Fruit fly (Drosophila melanogaster): ENCODE results near the gene by.
A peak's percentile ranks its signal among the peaks of the same experiment; 100 is the strongest.

The by gene

DNA sequence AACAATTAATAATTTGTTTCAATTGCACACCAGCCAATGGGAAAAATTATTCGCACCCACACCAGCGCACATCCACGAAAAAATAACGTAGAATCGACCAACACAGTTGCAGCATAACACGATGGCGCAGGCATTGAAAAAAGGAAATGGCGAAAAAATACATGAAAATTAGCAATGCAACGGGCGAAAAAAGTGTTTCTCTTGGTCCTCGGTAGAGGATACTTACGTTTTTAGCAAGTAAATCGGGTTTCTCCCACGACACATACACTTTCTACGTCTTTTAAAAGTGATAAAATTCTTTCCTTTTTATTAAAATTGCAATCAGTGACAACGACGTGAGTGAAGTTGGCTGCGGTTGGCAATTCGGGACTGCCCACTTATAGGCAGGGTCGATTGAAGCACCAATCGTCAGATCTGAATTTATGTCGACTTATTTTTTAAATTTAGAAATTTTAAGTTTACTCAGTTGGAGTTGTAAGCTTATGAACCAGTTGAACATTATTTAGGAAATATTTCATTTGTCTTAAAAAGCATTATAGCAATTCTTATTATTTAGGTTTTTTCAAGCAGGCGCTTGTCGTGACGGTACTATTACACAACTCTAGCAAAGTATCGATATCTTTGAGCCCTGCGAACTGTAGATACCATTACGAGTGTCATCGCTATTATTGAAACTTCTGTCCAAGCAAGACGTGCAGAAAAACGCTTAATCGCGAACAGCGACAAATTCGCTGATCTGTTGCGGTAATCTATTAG is 44.7 kb upstream of the by start, which contains the start of the genes Kap-alpha3 and Son (continued):
- peak; percentile 73 for TF ChIP-seq oc (tag; optimal IDR thresholded peaks at IDR 0.05)
- no peak for TF ChIP-seq hth (optimal IDR thresholded peaks at IDR 0.05)
- TF ChIP-seq CG15601 (tag; optimal IDR thresholded peaks at IDR 0.05), result peak; percentile 93
- TF ChIP-seq fru (optimal IDR thresholded peaks at IDR 0.05), result no peak
- TF ChIP-seq gfzf (GFP tag; optimal IDR thresholded peaks at IDR 0.05), result peak; percentile 47
- peak; percentile 93 for TF ChIP-seq CG3407 (GFP tag; optimal IDR thresholded peaks at IDR 0.05)
- TF ChIP-seq sd (tag; optimal IDR thresholded peaks at IDR 0.05), result peak; percentile 77
- TF ChIP-seq NfI (GFP tag; optimal IDR thresholded peaks at IDR 0.05), result peak; percentile 97
- peak; percentile 95 for TF ChIP-seq CG33557 (GFP tag; optimal IDR thresholded peaks at IDR 0.05)
- peak; percentile 81 for TF ChIP-seq CG8359 (GFP tag; optimal IDR thresholded peaks at IDR 0.05; ENCODE audit: borderline replicate concordance)
- TF ChIP-seq CG12769 (tag; optimal IDR thresholded peaks at IDR 0.05), result peak; percentile 75
- peak; percentile 83 for TF ChIP-seq Myb (GFP tag; optimal IDR thresholded peaks at IDR 0.05)
- peak; percentile 90 for TF ChIP-seq NFAT (GFP tag; IDR thresholded peaks at IDR 0.05)
- TF ChIP-seq sna (GFP tag; IDR thresholded peaks at IDR 0.05; ENCODE audit: partially characterized antibody), result peak; percentile 82
- peak; percentile 85 for TF ChIP-seq CG31224 (GFP tag; IDR thresholded peaks at IDR 0.05)
- peak; percentile 97 for TF ChIP-seq Sin3A (optimal IDR thresholded peaks at IDR 0.05)
- TF ChIP-seq CG10321 (GFP tag; IDR thresholded peaks at IDR 0.05), result peak; percentile 72
- TF ChIP-seq E2f1 (GFP tag; IDR thresholded peaks at IDR 0.05), result no peak; the same call in none of the 2 replicates
- no peak for TF ChIP-seq Dip2 (GFP tag; IDR thresholded peaks at IDR 0.05)
- peak; percentile 88 for TF ChIP-seq CG17568 (GFP tag; optimal IDR thresholded peaks at IDR 0.05)
- TF ChIP-seq Usf (GFP tag; optimal IDR thresholded peaks at IDR 0.05), result peak; percentile 84
- peak; percentile 96 for TF ChIP-seq CG33213 (GFP tag; optimal IDR thresholded peaks at IDR 0.05)
- TF ChIP-seq CG16779 (GFP tag; IDR thresholded peaks at IDR 0.05), result peak; percentile 79; the same call in 1 of the 2 replicates
- peak; percentile 96 for TF ChIP-seq mirr (GFP tag; optimal IDR thresholded peaks at IDR 0.05)
- TF ChIP-seq fd102C (GFP tag; optimal IDR thresholded peaks at IDR 0.05), result peak; percentile 91
- TF ChIP-seq zen (tag; optimal IDR thresholded peaks at IDR 0.05), result peak; percentile 83
- peak; percentile 80 for TF ChIP-seq kay (GFP tag; optimal IDR thresholded peaks at IDR 0.05)
- TF ChIP-seq scrt (GFP tag; optimal IDR thresholded peaks at IDR 0.05), result peak; percentile 85
- peak; percentile 78 for TF ChIP-seq CG10959 (GFP tag; IDR thresholded peaks at IDR 0.05)
- peak; percentile 93 for TF ChIP-seq CG15011 (GFP tag; optimal IDR thresholded peaks at IDR 0.05)
- peak; percentile 93 for TF ChIP-seq klu (GFP tag; IDR thresholded peaks at IDR 0.05)
- peak; percentile 95 for TF ChIP-seq HmgZ (tag; optimal IDR thresholded peaks at IDR 0.05)
- peak; percentile 35; the same call in 1 of the 2 replicates for TF ChIP-seq Gsc (GFP tag; IDR thresholded peaks at IDR 0.05)
- peak; percentile 85 for TF ChIP-seq Aef1 (GFP tag; IDR thresholded peaks at IDR 0.05)
- TF ChIP-seq kah (GFP tag; optimal IDR thresholded peaks at IDR 0.05), result peak; percentile 85
- TF ChIP-seq CG1832 (GFP tag; optimal IDR thresholded peaks at IDR 0.05), result no peak
- peak; percentile 78 for TF ChIP-seq Bgb (GFP tag; IDR thresholded peaks at IDR 0.05; ENCODE audit: partially characterized antibody)
- TF ChIP-seq abd-A (tag; optimal IDR thresholded peaks at IDR 0.05), result no peak
- peak; percentile 64; the same call in 1 of the 2 replicates for TF ChIP-seq dimm (GFP tag; IDR thresholded peaks at IDR 0.05)
- peak; percentile 95 for TF ChIP-seq row (GFP tag; IDR thresholded peaks at IDR 0.05)
- peak; percentile 99 for TF ChIP-seq CG2116 (GFP tag; optimal IDR thresholded peaks at IDR 0.05)
- peak; percentile 89 for TF ChIP-seq CG17328 (GFP tag; IDR thresholded peaks at IDR 0.05)
- peak; percentile 62 for TF ChIP-seq CG14965 (GFP tag; optimal IDR thresholded peaks at IDR 0.05; ENCODE audit: borderline replicate concordance)
- peak; percentile 82 for TF ChIP-seq ap (GFP tag; IDR thresholded peaks at IDR 0.05)
- TF ChIP-seq Drgx (GFP tag; IDR thresholded peaks at IDR 0.05), result peak; percentile 47; the same call in 1 of the 2 replicates
- peak; percentile 85 for TF ChIP-seq ERR (GFP tag; optimal IDR thresholded peaks at IDR 0.05)
- peak; percentile 57 for TF ChIP-seq CG15073 (GFP tag; optimal IDR thresholded peaks at IDR 0.05)
- peak; percentile 86 for TF ChIP-seq crc (GFP tag; optimal IDR thresholded peaks at IDR 0.05)
- peak; percentile 79 for TF ChIP-seq CG10462 (GFP tag; optimal IDR thresholded peaks at IDR 0.05)
- TF ChIP-seq CG3847 (GFP tag; IDR thresholded peaks at IDR 0.05), result peak; percentile 93
